Fruit fly (Drosophila melanogaster) whole organism, embryonic: ENCODE measurements around the gene CG5966.

ENCODE experiments used
- Atf6 ChIP-seq: fragments of 200-800 bp; sonication (Bioruptor generic); IDR thresholded peaks from 2 replicates; pipeline ENCODE4 v1.3.6; 2022; ENCODE audit warnings: missing biosample characterization, missing genetic modification characterization
- CG10959 ChIP-seq: fragments of 200-800 bp; sonication (Bioruptor generic); IDR thresholded peaks from 2 replicates; pipeline ENCODE4 v1.3.6; 2022; ENCODE audit warnings: missing biosample characterization, missing genetic modification characterization
- CG14710 ChIP-seq: fragments of 200-800 bp; sonication (Bioruptor generic); optimal IDR thresholded peaks from 3 replicates; lab custom pipeline; 2019; ENCODE audit warnings: missing biosample characterization, mild to moderate bottlenecking, missing genetic modification characterization, moderate library complexity
- CG15011 ChIP-seq: fragments of 200-800 bp; sonication (Bioruptor generic); optimal IDR thresholded peaks from 3 replicates; lab custom pipeline; 2018; ENCODE audit warnings: missing biosample characterization, mild to moderate bottlenecking, missing genetic modification characterization
- CG15696 ChIP-seq: fragments of 200-800 bp; sonication (Bioruptor generic); optimal IDR thresholded peaks from 2 replicates; lab custom pipeline; 2019; ENCODE audit warnings: missing biosample characterization, mild to moderate bottlenecking, missing genetic modification characterization, moderate library complexity
- CG1603 ChIP-seq: fragments of 200-800 bp; sonication (Bioruptor generic); optimal IDR thresholded peaks from 2 replicates; lab custom pipeline; 2019; ENCODE audit warnings: missing biosample characterization, mild to moderate bottlenecking, missing genetic modification characterization, moderate library complexity
- CG16813 ChIP-seq: fragments of 200-800 bp; sonication (Bioruptor generic); IDR thresholded peaks from 3 replicates; pipeline ENCODE4 v1.3.6; 2022; ENCODE audit warnings: missing biosample characterization, missing genetic modification characterization; ENCODE audit not compliant: partially characterized antibody
- CG17186 ChIP-seq: fragments of 200-800 bp; sonication (Bioruptor generic); optimal IDR thresholded peaks from 3 replicates; lab custom pipeline; 2017; ENCODE audit warnings: missing biosample characterization, missing genetic modification reagents, missing genetic modification characterization
- CG30431 ChIP-seq: fragments of 200-800 bp; sonication (Bioruptor generic); optimal IDR thresholded peaks from 2 replicates; lab custom pipeline; 2017; ENCODE audit warnings: missing biosample characterization, missing genetic modification characterization
- CG4707 ChIP-seq: fragments of 200-800 bp; sonication (Bioruptor generic); optimal IDR thresholded peaks from 2 replicates; lab custom pipeline; 2018; ENCODE audit warnings: missing biosample characterization, mild to moderate bottlenecking, missing genetic modification characterization, moderate library complexity
- CG4854 ChIP-seq: fragments of 200-800 bp; sonication (Bioruptor generic); optimal IDR thresholded peaks from 2 replicates; lab custom pipeline; 2016; ENCODE audit warnings: missing biosample characterization, missing genetic modification characterization, inconsistent platforms
- CG8359 ChIP-seq: fragments of 200-800 bp; sonication (Bioruptor generic); optimal IDR thresholded peaks from 2 replicates; lab custom pipeline; 2017; ENCODE audit warnings: missing biosample characterization, mild to moderate bottlenecking, missing genetic modification characterization, borderline replicate concordance
- CG9215 ChIP-seq: fragments of 200-800 bp; sonication (Bioruptor generic); IDR thresholded peaks from 2 replicates; pipeline ENCODE4 v1.3.6; 2022; ENCODE audit warnings: missing biosample characterization, missing genetic modification characterization
- HHEX ChIP-seq: fragments of 200-800 bp; sonication (Bioruptor generic); optimal IDR thresholded peaks from 3 replicates; lab custom pipeline; 2017; ENCODE audit warnings: missing biosample characterization, mild to moderate bottlenecking, missing genetic modification characterization, missing genetic modification reagents
- MTF-1 ChIP-seq: fragments of 200-800 bp; sonication (Bioruptor generic); optimal IDR thresholded peaks from 2 replicates; lab custom pipeline; 2018; ENCODE audit warnings: missing biosample characterization, mild to moderate bottlenecking, missing genetic modification characterization, borderline replicate concordance
- NC2α ChIP-seq: fragments of 200-800 bp; sonication (Bioruptor generic); optimal IDR thresholded peaks from 2 replicates; lab custom pipeline; 2016; ENCODE audit warnings: missing biosample characterization, missing genetic modification characterization
- Opbp ChIP-seq: fragments of 200-800 bp; sonication (Bioruptor generic); IDR thresholded peaks from 3 replicates; pipeline ENCODE4 v1.3.6; 2022; ENCODE audit warnings: missing biosample characterization, missing genetic modification characterization; ENCODE audit not compliant: partially characterized antibody
- Poxn ChIP-seq: fragments of 200-800 bp; sonication (Bioruptor generic); IDR thresholded peaks from 2 replicates; pipeline ENCODE4 v1.3.6; 2022; ENCODE audit warnings: missing biosample characterization, missing genetic modification characterization
- Usf ChIP-seq: fragments of 200-800 bp; sonication (Bioruptor generic); optimal IDR thresholded peaks from 2 replicates; lab custom pipeline; 2017; ENCODE audit warnings: missing genotype, missing biosample characterization, missing genetic modification characterization
- az2 ChIP-seq: fragments of 200-800 bp; sonication (Bioruptor generic); optimal IDR thresholded peaks from 3 replicates; lab custom pipeline; 2016; ENCODE audit warnings: missing biosample characterization, missing genetic modification characterization
- bcd ChIP-seq: fragments of 200-800 bp; sonication (Bioruptor generic); optimal IDR thresholded peaks from 2 replicates; lab custom pipeline; 2017; ENCODE audit warnings: missing biosample characterization, mild to moderate bottlenecking, missing genetic modification characterization
- chinmo ChIP-seq: fragments of 200-800 bp; sonication (Bioruptor generic); IDR thresholded peaks from 4 replicates; pipeline ENCODE4 v1.3.6; 2022; ENCODE audit warnings: missing biosample characterization, missing genetic modification characterization; ENCODE audit not compliant: partially characterized antibody
- chm ChIP-seq: fragments of 200-800 bp; sonication (Bioruptor generic); IDR thresholded peaks from 2 replicates; pipeline ENCODE4 v1.3.6; 2022; ENCODE audit warnings: missing biosample characterization, missing genetic modification characterization
- croc ChIP-seq: fragments of 200-800 bp; sonication (Bioruptor generic); conservative IDR thresholded peaks from 3 replicates; pipeline ENCODE4 v1.3.6; 2022; ENCODE audit warnings: missing biosample characterization, missing genetic modification characterization
- danr ChIP-seq: fragments of 200-800 bp; sonication (Bioruptor generic); IDR thresholded peaks from 2 replicates; pipeline ENCODE4 v1.3.6; 2022; ENCODE audit warnings: missing biosample characterization, missing genetic modification characterization
- dati ChIP-seq: fragments of 200-800 bp; sonication (Bioruptor generic); IDR thresholded peaks from 2 replicates; pipeline ENCODE4 v1.3.6; 2022; ENCODE audit warnings: missing biosample characterization, missing genetic modification characterization
- dysf ChIP-seq: fragments of 200-800 bp; sonication (Bioruptor generic); IDR thresholded peaks from 3 replicates; pipeline ENCODE4 v1.3.6; 2022; ENCODE audit warnings: missing biosample characterization, missing genetic modification characterization
- exex ChIP-seq: fragments of 200-800 bp; sonication (Bioruptor generic); optimal IDR thresholded peaks from 4 replicates; lab custom pipeline; 2018; ENCODE audit warnings: missing biosample characterization, mild to moderate bottlenecking, missing genetic modification characterization, moderate library complexity
- fru ChIP-seq: fragments of >200 bp; optimal IDR thresholded peaks from 2 replicates; lab custom pipeline; 2017
- gcm ChIP-seq: fragments of 200-800 bp; sonication (Bioruptor generic); optimal IDR thresholded peaks from 2 replicates; lab custom pipeline; 2019; ENCODE audit warnings: missing biosample characterization, mild to moderate bottlenecking, missing genetic modification characterization, moderate library complexity
- kay ChIP-seq: fragments of 200-800 bp; sonication (Bioruptor generic); optimal IDR thresholded peaks from 2 replicates; lab custom pipeline; 2016; ENCODE audit warnings: missing biosample characterization, missing genetic modification characterization
- lbe ChIP-seq: fragments of 200-800 bp; sonication (Bioruptor generic); optimal IDR thresholded peaks from 2 replicates; lab custom pipeline; 2016; ENCODE audit warnings: missing biosample characterization, mild to moderate bottlenecking, missing genetic modification characterization
- maf-S ChIP-seq: fragments of 200-800 bp; sonication (Bioruptor generic); optimal IDR thresholded peaks from 2 replicates; lab custom pipeline; 2016; ENCODE audit warnings: missing biosample characterization, missing genetic modification characterization
- nerfin-1 ChIP-seq: fragments of 200-800 bp; sonication (Bioruptor generic); optimal IDR thresholded peaks from 3 replicates; lab custom pipeline; 2019; ENCODE audit warnings: missing biosample characterization, mild to moderate bottlenecking, missing genetic modification characterization, moderate library complexity
- nerfin-2 ChIP-seq: fragments of 200-800 bp; sonication (Bioruptor generic); IDR thresholded peaks from 2 replicates; pipeline ENCODE4 v1.3.6; 2022; ENCODE audit warnings: missing biosample characterization, missing genetic modification characterization; ENCODE audit not compliant: partially characterized antibody
- org-1 ChIP-seq: fragments of 200-800 bp; sonication (Bioruptor generic); optimal IDR thresholded peaks from 2 replicates; lab custom pipeline; 2017; ENCODE audit warnings: missing biosample characterization, missing genetic modification characterization
- otp ChIP-seq: fragments of 200-800 bp; sonication (Bioruptor generic); IDR thresholded peaks from 3 replicates; pipeline ENCODE4, ENCODE4 v1.3.6; 2022; ENCODE audit warnings: missing biosample characterization, missing genetic modification characterization
- phol ChIP-seq: fragments of 200-800 bp; sonication (Bioruptor generic); optimal IDR thresholded peaks from 3 replicates; lab custom pipeline; 2018; ENCODE audit warnings: missing biosample characterization, mild to moderate bottlenecking, missing genetic modification characterization, moderate library complexity
- run ChIP-seq: fragments of 200-800 bp; sonication (Bioruptor generic); optimal IDR thresholded peaks from 3 replicates; lab custom pipeline; 2018; ENCODE audit warnings: missing biosample characterization, mild to moderate bottlenecking, missing genetic modification characterization
- sc ChIP-seq, 3 experiments: fragments of >200 bp in 2 of 3; fragments of 200-800 bp in 1 of 3; sonication (Bioruptor generic) in 1 of 3; optimal IDR thresholded peaks; 2 replicates in 2 of 3; 3 replicates in 1 of 3; lab custom pipeline; 2017; ENCODE audit warnings: mild to moderate bottlenecking in 1 of 3, missing biosample characterization in 1 of 3, missing genetic modification characterization in 1 of 3, missing genetic modification reagents in 1 of 3
- sim ChIP-seq: fragments of 200-800 bp; sonication (Bioruptor generic); IDR thresholded peaks from 2 replicates; pipeline ENCODE4 v1.3.6; 2022; ENCODE audit warnings: missing biosample characterization, missing genetic modification characterization
- sr ChIP-seq: fragments of 200-800 bp; sonication (Bioruptor generic); IDR thresholded peaks from 3 replicates; pipeline ENCODE4 v1.3.6; 2022; ENCODE audit warnings: missing biosample characterization, missing genetic modification characterization
- ssp ChIP-seq: fragments of 200-800 bp; sonication (Bioruptor generic); IDR thresholded peaks from 2 replicates; pipeline ENCODE4 v1.3.6; 2022; ENCODE audit warnings: missing biosample characterization, missing genetic modification characterization
- trem ChIP-seq: fragments of 200-800 bp; optimal IDR thresholded peaks from 3 replicates; lab custom pipeline; 2019; ENCODE audit warnings: missing biosample characterization, mild to moderate bottlenecking, missing genetic modification characterization, moderate library complexity
- twi ChIP-seq: fragments of 200-800 bp; optimal IDR thresholded peaks from 2 replicates; lab custom pipeline; 2019; ENCODE audit warnings: missing biosample characterization, mild to moderate bottlenecking, missing genetic modification characterization, moderate library complexity
- wek ChIP-seq: fragments of 200-800 bp; sonication (Bioruptor generic); optimal IDR thresholded peaks from 3 replicates; lab custom pipeline; 2018; ENCODE audit warnings: missing biosample characterization, mild to moderate bottlenecking, missing genetic modification characterization, moderate library complexity
- yki ChIP-seq: fragments of >200 bp; optimal IDR thresholded peaks from 3 replicates; lab custom pipeline; 2018
- zen ChIP-seq: fragments of 200-800 bp; sonication (Bioruptor generic); optimal IDR thresholded peaks from 3 replicates; lab custom pipeline; 2018; ENCODE audit warnings: missing biosample characterization, mild to moderate bottlenecking, missing genetic modification characterization, moderate library complexity

The CG5966 gene

dm6 chrX:5977769-5978168 lies 10.8 kb upstream of the CG5966 start (continued):
- TF ChIP-seq chm (GFP tag; lab: Robert Waterston, UW): no peak
- TF ChIP-seq, all 482 proteins: peak for 7

DNA sequence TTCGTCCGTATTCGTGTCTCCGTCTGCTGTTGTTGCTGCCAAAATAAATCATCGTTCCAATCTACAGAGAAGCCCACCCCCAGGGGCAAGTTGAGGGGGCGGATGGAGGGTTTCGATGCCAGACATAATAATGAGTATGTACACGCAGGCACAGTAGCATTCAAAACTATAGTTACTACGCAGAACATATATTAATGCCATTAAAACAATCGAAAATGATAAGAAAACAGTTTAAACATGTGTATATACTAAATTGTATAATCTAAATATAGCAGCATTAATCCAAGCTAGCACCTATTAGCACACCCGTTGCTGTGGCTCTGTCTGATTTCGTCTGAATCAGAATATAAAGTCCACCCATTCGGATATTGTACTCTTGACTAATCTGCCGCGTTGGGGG lies 7.7 kb upstream of the CG5966 start:
- TF ChIP-seq dysf (GFP tag; lab: Robert Waterston, UW) (peak; percentile 89), otp (GFP tag; lab: Robert Waterston, UW) (peak; percentile 71; the same call in 2 of the 3 replicates), gcm (GFP tag; lab: Kevin White, UChicago) (peak; percentile 22), phol (tag; lab: Kevin White, UChicago) (peak; percentile 57), HHEX (GFP tag; lab: Kevin White, UChicago) (peak; percentile 51), CG4854 (GFP tag; lab: Kevin White, UChicago) (peak; percentile 47), CG4707 (GFP tag; lab: Kevin White, UChicago) (peak; percentile 13), MTF-1 (GFP tag; lab: Kevin White, UChicago) (peak; percentile 44), CG14710 (tag; lab: Kevin White, UChicago) (peak; percentile 22), NC2α (GFP tag; lab: Kevin White, UChicago) (no peak), bcd (GFP tag; lab: Kevin White, UChicago) (peak; percentile 73), wek (peak; percentile 21), Usf (peak; percentile 30), sc (optimal IDR thresholded peaks at IDR 0.05; lab: Kevin White, UChicago) (no peak), sc (GFP tag; optimal IDR thresholded peaks at IDR 0.05; lab: Kevin White, UChicago) (peak; percentile 12), maf-S (peak; percentile 29), Atf6 (GFP tag; lab: Robert Waterston, UW) (peak; percentile 83), chm (GFP tag; lab: Robert Waterston, UW) (peak; percentile 72; the same call in 1 of the 2 replicates), Opbp (no peak), danr (peak; percentile 62), CG9215 (GFP tag; lab: Robert Waterston, UW) (peak; percentile 74), CG15696 (tag; lab: Kevin White, UChicago) (no peak), sim (GFP tag; lab: Robert Waterston, UW) (no peak), Poxn (GFP tag; lab: Robert Waterston, UW) (peak; percentile 58; the same call in 1 of the 2 replicates), az2 (GFP tag; lab: Kevin White, UChicago) (peak; percentile 45), lbe (peak; percentile 77), CG17186 (GFP tag; lab: Kevin White, UChicago) (no peak), trem (peak; percentile 1), sr (GFP tag; lab: Robert Waterston, UW) (peak; percentile 41; the same call in 1 of the 3 replicates), exex (tag; lab: Kevin White, UChicago) (peak; percentile 30), fru (no peak), ssp (GFP tag; lab: Robert Waterston, UW) (peak; percentile 57), twi (tag; lab: Kevin White, UChicago) (peak; percentile 19), CG15011 (GFP tag; lab: Kevin White, UChicago) (peak; percentile 46), croc (GFP tag; lab: Robert Waterston, UW) (0 out of 3 replicates have a peak, but pooled peaks have one; percentile 41), nerfin-2 (GFP tag; lab: Robert Waterston, UW) (no peak), CG16813 (GFP tag; lab: Robert Waterston, UW) (no peak), org-1 (GFP tag; lab: Kevin White, UChicago) (peak; percentile 69), CG1603 (tag; lab: Kevin White, UChicago) (peak; percentile 81), kay (GFP tag; lab: Kevin White, UChicago) (peak; percentile 72), CG8359 (GFP tag; lab: Kevin White, UChicago) (no peak), zen (tag; lab: Kevin White, UChicago) (no peak), CG10959 (GFP tag; lab: Robert Waterston, UW) (no peak), chinmo (GFP tag; lab: Robert Waterston, UW) (no peak), nerfin-1 (tag; lab: Kevin White, UChicago) (peak; percentile 12), CG30431 (no peak), dati (GFP tag; lab: Robert Waterston, UW) (peak; percentile 70; the same call in 1 of the 2 replicates), run (peak; percentile 42), yki (no peak)
